Worm (Caenorhabditis elegans) whole organism, L2 larva: ENCODE measurements around the gene R11A8.1.

Experiments used
- C34F6.9 ChIP-seq: fragments of 150-350 bp; optimal IDR thresholded peaks from 2 replicates; lab custom pipeline; 2014; ENCODE audit warnings: missing biosample characterization, missing genetic modification characterization
- R02D3.7 ChIP-seq: fragments of 150-350 bp; optimal IDR thresholded peaks from 2 replicates; lab custom pipeline; 2014; ENCODE audit warnings: missing biosample characterization, missing genetic modification characterization
- aly-2 ChIP-seq: fragments of 150-350 bp; optimal IDR thresholded peaks from 2 replicates; lab custom pipeline; 2014; ENCODE audit warnings: missing biosample characterization, missing genetic modification characterization
- ama-1 ChIP-seq: fragments of 150-350 bp; optimal IDR thresholded peaks from 2 replicates; lab custom pipeline; 2018; ENCODE audit warnings: inconsistent platforms
- blmp-1 ChIP-seq: sonication (generic microtip); optimal IDR thresholded peaks from 2 replicates; lab custom pipeline; 2017; ENCODE audit warnings: missing genetic modification characterization, mild to moderate bottlenecking, missing compliant biosample characterization, antibody characterized with exemption, moderate library complexity; ENCODE audit not compliant: insufficient read depth
- crh-2 ChIP-seq: sonication (generic microtip); optimal IDR thresholded peaks from 2 replicates; lab custom pipeline; 2017; ENCODE audit warnings: missing biosample characterization, missing genetic modification characterization
- dmd-4 ChIP-seq: sonication (generic microtip); optimal IDR thresholded peaks from 2 replicates; lab custom pipeline; 2017; ENCODE audit warnings: missing biosample characterization, missing genetic modification characterization
- elt-3 ChIP-seq: sonication (generic microtip); optimal IDR thresholded peaks from 2 replicates; lab custom pipeline; 2017; ENCODE audit warnings: missing biosample characterization, missing genetic modification characterization
- lin-11 ChIP-seq: fragments of 150-350 bp; sonication (generic microtip); optimal IDR thresholded peaks from 2 replicates; lab custom pipeline; 2014; ENCODE audit warnings: missing biosample characterization, missing genetic modification characterization, inconsistent platforms, mixed read lengths
- lin-13 ChIP-seq: fragments of 150-350 bp; optimal IDR thresholded peaks from 2 replicates; lab custom pipeline; 2014; ENCODE audit warnings: missing biosample characterization, missing genetic modification reagents, missing genetic modification characterization
- nhr-10 ChIP-seq: sonication (generic microtip); optimal IDR thresholded peaks from 2 replicates; lab custom pipeline; 2017; ENCODE audit warnings: missing biosample characterization, missing genetic modification characterization
- nhr-12 ChIP-seq: fragments of 150-350 bp; optimal IDR thresholded peaks from 2 replicates; lab custom pipeline; 2014; ENCODE audit warnings: missing biosample characterization, missing genetic modification characterization
- nhr-129 ChIP-seq: fragments of 150-350 bp; optimal IDR thresholded peaks from 2 replicates; lab custom pipeline; 2014; ENCODE audit warnings: missing biosample characterization, missing genetic modification characterization
- nhr-21 ChIP-seq: fragments of 150-350 bp; optimal IDR thresholded peaks from 2 replicates; lab custom pipeline; 2014; ENCODE audit warnings: missing biosample characterization, missing genetic modification characterization
- nhr-23 ChIP-seq: fragments of 150-350 bp; optimal IDR thresholded peaks from 2 replicates; lab custom pipeline; 2014; ENCODE audit warnings: missing biosample characterization, missing genetic modification reagents, missing genetic modification characterization
- snpc-4 ChIP-seq: fragments of 150-350 bp; optimal IDR thresholded peaks from 2 replicates; lab custom pipeline; 2014; ENCODE audit warnings: missing biosample characterization, missing genetic modification characterization
- ztf-1 ChIP-seq: fragments of 200-800 bp; sonication (Bioruptor generic); conservative IDR thresholded peaks from 2 replicates; pipeline ENCODE4 v1.3.6; 2022; ENCODE audit warnings: missing genetic modification characterization, missing compliant biosample characterization
- ztf-11 ChIP-seq: sonication (generic microtip); optimal IDR thresholded peaks from 2 replicates; lab custom pipeline; 2017; ENCODE audit warnings: missing biosample characterization, missing genetic modification characterization

The R11A8.1 gene

ce11 chrIV:10310329-10310728 is 46.6 kb downstream of the R11A8.1 start, which contains the start of gene R09E10.8:
TSS of gene R09E10.8 (minus strand) at chrIV:10310429.
- TF ChIP-seq C34F6.9 (tag; lab: Kevin White, UChicago) (no peak), R02D3.7 (tag; lab: Kevin White, UChicago) (no peak), snpc-4 (tag; lab: Kevin White, UChicago) (no peak), ama-1 (lab: Kevin White, UChicago) (no peak), nhr-129 (tag; lab: Kevin White, UChicago) (no peak), nhr-23 (tag; lab: Kevin White, UChicago) (no peak), nhr-21 (tag; lab: Kevin White, UChicago) (no peak), dmd-4 (no peak), nhr-10 (no peak), ztf-1 (no peak), nhr-12 (no peak), elt-3 (tag; lab: Kevin White, UChicago) (no peak), lin-13 (GFP tag; lab: Kevin White, UChicago) (no peak), ztf-11 (tag; lab: Kevin White, UChicago) (no peak), blmp-1 (tag; lab: Kevin White, UChicago) (no peak), crh-2 (tag; lab: Kevin White, UChicago) (no peak), lin-11 (tag; lab: Kevin White, UChicago) (no peak), aly-2 (tag; lab: Kevin White, UChicago) (no peak)
